Worm (Caenorhabditis elegans) whole organism, late embryonic: ENCODE results near the gene H25K10.1.
A peak's percentile ranks its signal among the peaks of the same experiment; 100 is the strongest.

Source experiments
- C08G9.2 ChIP-seq: sonication (generic microtip); optimal IDR thresholded peaks from 2 replicates; lab custom pipeline; 2016; ENCODE audit warnings: mild to moderate bottlenecking, missing genetic modification characterization, moderate library complexity, missing compliant biosample characterization
- K02D7.2 ChIP-seq: sonication (generic microtip); optimal IDR thresholded peaks from 2 replicates; lab custom pipeline; 2017; ENCODE audit warnings: mild to moderate bottlenecking, missing genetic modification characterization, missing compliant biosample characterization
- T23F11.4 ChIP-seq: fragments of 200-800 bp; sonication (Bioruptor generic); optimal IDR thresholded peaks from 2 replicates; lab custom pipeline; 2018; ENCODE audit warnings: mild to moderate bottlenecking, missing genetic modification characterization, missing compliant biosample characterization
- Y22D7AL.16 ChIP-seq: sonication (generic microtip); optimal IDR thresholded peaks from 2 replicates; lab custom pipeline; 2016; ENCODE audit warnings: missing genetic modification characterization, missing compliant biosample characterization
- ama-1 ChIP-seq: fragments of 150-350 bp; optimal IDR thresholded peaks from 2 replicates; lab custom pipeline; 2014
- ceh-18 ChIP-seq: sonication (generic microtip); optimal IDR thresholded peaks from 2 replicates; lab custom pipeline; 2016; ENCODE audit warnings: missing genetic modification characterization, missing compliant biosample characterization
- ceh-19 ChIP-seq: fragments of 200-800 bp; sonication (Bioruptor generic); optimal IDR thresholded peaks from 2 replicates; lab custom pipeline; 2018; ENCODE audit warnings: mild to moderate bottlenecking, missing genetic modification characterization, missing compliant biosample characterization
- ceh-22 ChIP-seq: sonication (generic microtip); optimal IDR thresholded peaks from 2 replicates; lab custom pipeline; 2017; ENCODE audit warnings: missing biosample characterization, missing genetic modification characterization
- ceh-30 ChIP-seq: fragments of 150-350 bp; optimal IDR thresholded peaks from 2 replicates; lab custom pipeline; 2014; ENCODE audit warnings: missing biosample characterization, missing genetic modification characterization
- ceh-34 ChIP-seq: sonication (generic microtip); optimal IDR thresholded peaks from 2 replicates; lab custom pipeline; 2016; ENCODE audit warnings: mild to moderate bottlenecking, missing genetic modification characterization, missing compliant biosample characterization
- ceh-48 ChIP-seq: sonication (generic microtip); optimal IDR thresholded peaks from 2 replicates; lab custom pipeline; 2016; ENCODE audit warnings: missing genetic modification characterization, inconsistent platforms, missing compliant biosample characterization
- ceh-6 ChIP-seq: fragments of 200-800 bp; sonication (Bioruptor generic); optimal IDR thresholded peaks from 2 replicates; lab custom pipeline; 2018; ENCODE audit warnings: mild to moderate bottlenecking, missing genetic modification characterization, missing compliant biosample characterization
- che-1 ChIP-seq: sonication (generic microtip); optimal IDR thresholded peaks from 2 replicates; lab custom pipeline; 2016; ENCODE audit warnings: mild to moderate bottlenecking, missing genetic modification characterization, missing compliant biosample characterization
- dve-1 ChIP-seq: sonication (generic microtip); optimal IDR thresholded peaks from 2 replicates; lab custom pipeline; 2017; ENCODE audit warnings: antibody characterized with exemption, mild to moderate bottlenecking, missing genetic modification characterization, missing compliant biosample characterization
- elt-2 ChIP-seq: sonication (generic microtip); optimal IDR thresholded peaks from 2 replicates; lab custom pipeline; 2016; ENCODE audit warnings: missing genetic modification reagents, missing genetic modification characterization, missing compliant biosample characterization
- ets-4 ChIP-seq: sonication (generic microtip); optimal IDR thresholded peaks from 2 replicates; lab custom pipeline; 2016; ENCODE audit warnings: missing genetic modification characterization, missing compliant biosample characterization
- fax-1 ChIP-seq: sonication (generic microtip); optimal IDR thresholded peaks from 2 replicates; lab custom pipeline; 2016; ENCODE audit warnings: missing genotype, missing genetic modification characterization, missing compliant biosample characterization
- fkh-10 ChIP-seq: fragments of 150-350 bp; optimal IDR thresholded peaks from 2 replicates; lab custom pipeline; 2014; ENCODE audit warnings: missing biosample characterization, missing genetic modification reagents, missing genetic modification characterization
- fkh-6 ChIP-seq: sonication (generic microtip); optimal IDR thresholded peaks from 2 replicates; lab custom pipeline; 2016; ENCODE audit warnings: missing genetic modification characterization, missing compliant biosample characterization
- hlh-15 ChIP-seq: sonication (generic microtip); optimal IDR thresholded peaks from 2 replicates; lab custom pipeline; 2016; ENCODE audit warnings: missing genetic modification characterization, missing compliant biosample characterization
- hlh-30 ChIP-seq: sonication (generic microtip); optimal IDR thresholded peaks from 2 replicates; lab custom pipeline; 2017; ENCODE audit warnings: antibody characterized with exemption, missing genetic modification characterization, missing compliant biosample characterization; ENCODE audit not compliant: insufficient read depth
- lim-6 ChIP-seq: sonication (generic microtip); optimal IDR thresholded peaks from 2 replicates; lab custom pipeline; 2016; ENCODE audit warnings: missing genetic modification characterization, missing compliant biosample characterization
- lin-11 ChIP-seq: fragments of 200-800 bp; sonication (Bioruptor generic); optimal IDR thresholded peaks from 2 replicates; lab custom pipeline; 2018; ENCODE audit warnings: mild to moderate bottlenecking, missing genetic modification characterization, missing compliant biosample characterization
- nfya-1 ChIP-seq: sonication (generic microtip); optimal IDR thresholded peaks from 2 replicates; lab custom pipeline; 2017; ENCODE audit warnings: missing genetic modification characterization, mild to moderate bottlenecking, missing compliant biosample characterization, antibody characterized with exemption, moderate library complexity
- nhr-232 ChIP-seq: sonication (generic microtip); optimal IDR thresholded peaks from 2 replicates; lab custom pipeline; 2016; ENCODE audit warnings: missing genetic modification characterization, missing compliant biosample characterization
- npax-4 ChIP-seq: sonication (generic microtip); optimal IDR thresholded peaks from 2 replicates; lab custom pipeline; 2016; ENCODE audit warnings: missing genetic modification characterization, missing compliant biosample characterization
- odd-2 ChIP-seq: sonication (generic microtip); optimal IDR thresholded peaks from 2 replicates; lab custom pipeline; 2017; ENCODE audit warnings: antibody characterized with exemption, mild to moderate bottlenecking, missing genetic modification characterization, missing compliant biosample characterization
- pqm-1 ChIP-seq: sonication (generic microtip); optimal IDR thresholded peaks from 2 replicates; lab custom pipeline; 2016; ENCODE audit warnings: missing genetic modification characterization, missing compliant biosample characterization
- rnt-1 ChIP-seq: sonication (generic microtip); optimal IDR thresholded peaks from 2 replicates; lab custom pipeline; 2016; ENCODE audit warnings: missing genetic modification characterization, missing compliant biosample characterization
- sdc-2 ChIP-seq: sonication (generic microtip); optimal IDR thresholded peaks from 2 replicates; lab custom pipeline; 2016; ENCODE audit warnings: missing genotype, missing genetic modification characterization, missing compliant biosample characterization
- tbx-7 ChIP-seq: sonication (generic microtip); optimal IDR thresholded peaks from 2 replicates; lab custom pipeline; 2016; ENCODE audit warnings: missing genotype, missing genetic modification characterization, missing compliant biosample characterization
- ttx-3 ChIP-seq: sonication (generic microtip); optimal IDR thresholded peaks from 2 replicates; lab custom pipeline; 2016; ENCODE audit warnings: missing genetic modification reagents, missing genetic modification characterization, missing compliant biosample characterization
- unc-3 ChIP-seq, 2 experiments: fragments of 200-800 bp in 1 of 2; sonication (Bioruptor generic) in 1 of 2; sonication (generic microtip) in 1 of 2; conservative IDR thresholded peaks in 1 of 2; optimal IDR thresholded peaks in 1 of 2; 2 replicates each; pipeline versions ENCODE4 v1.3.6 to Lab custom; 2016 to 2022; ENCODE audit warnings: missing compliant biosample characterization in 2 of 2, missing genetic modification characterization in 2 of 2, missing genetic modification reagents in 1 of 2
- ztf-16 ChIP-seq: sonication (generic microtip); optimal IDR thresholded peaks from 2 replicates; lab custom pipeline; 2017; ENCODE audit warnings: missing genetic modification characterization, missing compliant biosample characterization

H25K10.1 gene

DNA sequence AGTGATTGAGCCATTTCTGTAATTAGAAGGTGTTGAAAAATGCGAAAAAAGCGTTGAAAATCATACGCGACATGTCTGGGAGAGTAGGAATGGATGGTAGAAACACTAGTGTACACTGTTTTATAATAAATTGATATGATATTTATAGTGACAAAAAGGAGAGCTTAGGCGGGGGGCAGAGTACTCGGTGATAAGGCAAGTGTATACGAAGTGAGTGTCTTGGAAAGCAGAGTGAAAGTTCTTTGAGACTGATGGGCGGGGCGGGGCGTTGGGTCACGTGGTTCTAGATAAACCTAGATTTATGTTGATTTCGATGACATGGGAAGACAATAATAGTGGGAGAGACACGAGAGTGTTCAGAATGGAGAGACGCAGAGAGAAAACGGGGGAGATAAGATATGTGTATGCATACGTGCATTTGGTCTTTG lies 31.6 kb upstream of the H25K10.1 start, which contains the start of gene gln-3:
TSS of gene gln-3 (minus strand) at position 73 of the 428 bp plus-strand sequence.
- TF ChIP-seq elt-2 (tag; lab: Kevin White, UChicago) (peak; percentile 84), hlh-30 (peak; percentile 77), odd-2 (tag; lab: Kevin White, UChicago) (no peak), hlh-15 (no peak), tbx-7 (tag; lab: Kevin White, UChicago) (no peak)

DNA sequence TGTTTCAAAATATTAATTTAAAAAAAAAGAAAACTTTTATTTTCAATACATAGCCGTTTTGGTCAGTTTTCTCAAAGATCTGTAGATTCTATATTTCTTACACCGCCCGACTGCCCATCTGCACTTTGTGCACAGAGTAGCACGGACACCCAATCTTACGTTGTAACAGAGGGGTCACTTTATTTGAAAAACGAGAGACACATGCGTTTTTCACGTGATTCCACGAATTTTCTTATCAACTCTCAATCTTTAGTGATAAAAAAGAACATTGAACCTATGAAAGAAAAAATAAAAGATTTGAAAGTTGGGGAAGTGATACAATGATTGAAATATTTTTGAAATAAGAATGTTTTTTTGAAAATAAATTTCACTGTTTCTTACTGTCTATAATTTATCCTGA lies 30.8 kb upstream of the H25K10.1 start:
- TF ChIP-seq pqm-1 (tag; lab: Kevin White, UChicago) = no peak

DNA sequence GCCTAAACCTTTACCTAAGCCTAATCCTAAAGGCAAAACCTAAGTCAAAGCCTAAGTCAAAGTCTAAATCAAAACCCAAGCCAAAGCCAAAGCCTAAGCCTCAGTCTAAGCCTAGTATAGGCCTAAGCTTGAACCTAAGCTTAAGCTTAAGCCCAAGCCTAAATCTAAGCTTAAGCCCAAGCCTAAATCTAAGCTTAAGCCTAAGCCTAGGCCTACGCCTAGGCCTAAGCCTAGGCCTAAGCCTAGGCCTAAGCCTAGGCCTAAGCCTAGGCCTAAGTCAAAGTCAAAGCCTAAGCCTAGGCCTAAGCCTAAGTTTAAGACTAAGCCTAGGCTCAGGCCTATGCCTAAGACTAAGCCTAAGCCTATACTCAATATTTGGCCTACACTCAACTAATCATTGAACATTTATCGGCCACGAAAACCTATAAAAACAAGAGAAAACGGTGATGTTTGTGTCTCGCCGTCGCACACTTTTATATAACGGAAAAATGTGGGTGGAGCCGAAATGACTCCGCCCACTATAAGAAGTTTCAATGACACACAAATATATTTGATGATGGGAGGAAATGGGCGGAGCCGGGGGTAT lies 29.3 kb upstream of the H25K10.1 start:
- no peak for TF ChIP-seq ceh-30 (tag; lab: Kevin White, UChicago)
- peak; percentile 95 for TF ChIP-seq dve-1 (tag; lab: Kevin White, UChicago)
- TF ChIP-seq ceh-6 (GFP tag; lab: Kevin White, UChicago) = no peak
- TF ChIP-seq che-1 (tag; lab: Kevin White, UChicago) = no peak
- no peak for TF ChIP-seq fax-1 (tag; lab: Kevin White, UChicago)
- no peak for TF ChIP-seq fkh-6 (tag; lab: Kevin White, UChicago)
- TF ChIP-seq lin-11 = no peak

DNA sequence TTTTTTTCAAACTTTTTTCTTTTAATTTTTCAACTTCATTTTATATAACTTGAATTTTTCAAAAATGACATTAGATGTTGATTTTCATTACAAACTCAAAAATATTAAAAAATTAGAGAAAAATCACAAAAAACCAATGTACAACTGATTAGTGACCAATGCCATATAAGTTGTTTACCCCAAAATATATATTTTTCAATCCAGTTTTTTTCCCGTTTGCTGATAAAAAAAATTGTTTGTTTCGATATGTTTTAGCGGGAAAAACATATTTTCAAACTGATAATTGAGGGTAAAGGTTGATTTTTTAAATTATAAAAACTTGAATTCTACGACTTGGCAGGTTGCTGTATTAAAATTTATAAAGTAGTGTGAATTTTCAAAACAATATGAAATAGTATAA lies 25.4 kb upstream of the H25K10.1 start:
- no peak for TF ChIP-seq K02D7.2 (tag; lab: Kevin White, UChicago)
- no peak for TF ChIP-seq ceh-22
- TF ChIP-seq ttx-3 (tag; lab: Kevin White, UChicago) = no peak
- TF ChIP-seq sdc-2 (tag; lab: Kevin White, UChicago) = no peak
- no peak for TF ChIP-seq dve-1 (tag; lab: Kevin White, UChicago)
- no peak for TF ChIP-seq npax-4 (tag; lab: Kevin White, UChicago)
- TF ChIP-seq tbx-7 (tag; lab: Kevin White, UChicago) = no peak
- TF ChIP-seq fkh-10 (GFP tag; lab: Kevin White, UChicago) = no peak
- no peak for TF ChIP-seq unc-3 (GFP tag; conservative IDR thresholded peaks at IDR 0.05; lab: Robert Waterston, UW)
- TF ChIP-seq unc-3 (tag; optimal IDR thresholded peaks at IDR 0.05; lab: Kevin White, UChicago) = no peak
- no peak for TF ChIP-seq lim-6
- TF ChIP-seq nfya-1 (tag; lab: Kevin White, UChicago) = no peak
- no peak for TF ChIP-seq ztf-16
- no peak for TF ChIP-seq ceh-34
- TF ChIP-seq Y22D7AL.16 (tag; lab: Kevin White, UChicago) = no peak
- TF ChIP-seq ama-1 = no peak
- no peak for TF ChIP-seq T23F11.4 (GFP tag; lab: Kevin White, UChicago)

DNA sequence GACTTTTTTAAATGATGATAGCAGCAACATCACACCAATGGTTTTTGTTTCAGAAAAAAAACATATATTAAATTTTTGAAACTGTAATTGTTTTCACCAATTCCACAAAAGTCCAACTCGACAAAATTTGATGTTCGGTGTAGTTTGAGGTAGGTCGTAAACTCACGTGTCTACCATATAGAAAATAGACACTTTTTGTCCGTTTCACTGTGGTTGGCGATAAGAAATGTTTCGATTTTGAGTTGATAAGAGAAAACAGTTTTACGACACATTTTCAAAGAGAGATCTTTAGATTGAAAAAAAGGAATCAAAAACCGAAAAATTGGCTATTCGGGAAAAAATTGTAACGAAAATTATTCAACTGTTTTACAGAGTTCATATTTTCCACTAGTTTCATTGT lies 23.7 kb upstream of the H25K10.1 start:
- TF ChIP-seq elt-2 (tag; lab: Kevin White, UChicago) (peak; percentile 59), rnt-1 (tag; lab: Kevin White, UChicago) (no peak)

DNA sequence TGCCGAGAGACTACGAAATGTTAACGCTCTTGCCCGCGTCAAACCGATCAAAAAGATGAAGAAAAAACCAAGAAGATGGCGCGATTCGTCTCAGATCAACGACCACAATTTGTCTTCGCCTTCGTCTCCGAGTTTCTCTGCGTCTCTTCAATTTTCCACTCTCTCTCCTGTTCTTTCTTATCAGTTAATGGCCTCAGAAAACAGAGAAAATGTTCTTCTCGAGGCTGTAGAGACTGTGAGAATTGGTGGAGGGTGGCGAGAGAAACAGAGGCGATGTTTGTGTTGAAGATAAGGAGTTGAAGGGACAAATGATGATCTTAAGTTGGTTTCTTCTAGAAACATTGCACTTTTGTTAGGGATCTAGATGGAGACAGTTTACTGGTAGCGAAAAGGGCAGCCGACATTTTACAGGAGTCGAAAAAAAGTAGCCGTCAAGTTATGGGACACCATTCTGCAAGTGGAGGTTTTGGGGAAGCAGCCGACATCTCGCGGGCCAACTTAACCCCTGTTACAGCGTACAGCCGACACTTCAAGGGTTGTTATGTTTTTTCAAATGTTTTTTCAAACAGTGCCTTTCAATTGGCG lies 21.2 kb upstream of the H25K10.1 start:
- TF ChIP-seq ceh-19 (GFP tag; lab: Kevin White, UChicago) = no peak
- TF ChIP-seq ceh-18 (tag; lab: Kevin White, UChicago) = peak; percentile 36
- TF ChIP-seq ets-4 (tag; lab: Kevin White, UChicago) = no peak
- TF ChIP-seq ceh-6 (GFP tag; lab: Kevin White, UChicago) = no peak
- no peak for TF ChIP-seq C08G9.2 (tag; lab: Kevin White, UChicago)
- TF ChIP-seq elt-2 (tag; lab: Kevin White, UChicago) = peak; percentile 94
- peak; percentile 36 for TF ChIP-seq pqm-1 (tag; lab: Kevin White, UChicago)
- TF ChIP-seq nhr-232 (tag; lab: Kevin White, UChicago) = no peak
- no peak for TF ChIP-seq ceh-48 (tag; lab: Kevin White, UChicago)
